Worm (Caenorhabditis elegans) whole organism, L3 larva: Measurements from ENCODE around the gene str-93.

Source experiments
- elt-3 ChIP-seq, 3 experiments: fragments of 150-350 bp in 1 of 3; sonication (generic microtip) in 2 of 3; optimal IDR thresholded peaks; 2 replicates in 2 of 3; 4 replicates in 1 of 3; lab custom pipeline; 2014 to 2017; ENCODE audit warnings: missing biosample characterization in 3 of 3, missing genetic modification characterization in 3 of 3
- nhr-11 ChIP-seq: fragments of 150-350 bp; optimal IDR thresholded peaks from 2 replicates; lab custom pipeline; 2014; ENCODE audit warnings: missing biosample characterization, missing genetic modification characterization
- nhr-76 ChIP-seq: fragments of 150-350 bp; sonication (generic microtip); optimal IDR thresholded peaks from 5 replicates; lab custom pipeline; 2014; ENCODE audit warnings: missing biosample characterization, missing genetic modification characterization

ce11 chrV:17700728-17701262 is 27.6 kb upstream of the str-93 start, which contains the start of the genes Y26G10.5 and srh-32:
- no peak for TF ChIP-seq nhr-76 (tag; lab: Kevin White, UChicago)
- no peak for TF ChIP-seq elt-3 (tag; optimal IDR thresholded peaks at IDR 0.05; lab: Kevin White, UChicago)
- no peak for TF ChIP-seq nhr-11 (tag; lab: Kevin White, UChicago)
